Fruit fly (Drosophila melanogaster): ENCODE measurements around the gene CG32576.

- TF ChIP-seq CG1647 (GFP tag; optimal IDR thresholded peaks at IDR 0.05) (peak; percentile 44), sna (GFP tag; IDR thresholded peaks at IDR 0.05; ENCODE audit: partially characterized antibody) (no peak), CG8359 (GFP tag; optimal IDR thresholded peaks at IDR 0.05; ENCODE audit: borderline replicate concordance) (no peak), chn (GFP tag; optimal IDR thresholded peaks at IDR 0.05) (peak; percentile 44), Dad (GFP tag; optimal IDR thresholded peaks at IDR 0.05) (peak; percentile 51), gro (GFP tag; optimal IDR thresholded peaks at IDR 0.05) (peak; percentile 70), CG2889 (GFP tag; IDR thresholded peaks at IDR 0.05) (no peak), zf30C (GFP tag; optimal IDR thresholded peaks at IDR 0.05) (no peak), CG5245 (GFP tag; optimal IDR thresholded peaks at IDR 0.05) (peak; percentile 35), pb (GFP tag; optimal IDR thresholded peaks at IDR 0.05) (no peak), CG11398 (GFP tag; optimal IDR thresholded peaks at IDR 0.05) (peak; percentile 20), CG13287 (GFP tag; IDR thresholded peaks at IDR 0.05; ENCODE audit: partially characterized antibody) (peak; percentile 48; the same call in 1 of the 2 replicates), Ravus (GFP tag; IDR thresholded peaks at IDR 0.05) (no peak)
These were observed 17.5 kb downstream of the CG32576 start, which contains the start of gene Mfe2 for dm6 chrX:16270795-16271194.
